Worm (Caenorhabditis elegans): ENCODE measurements around the gene ZC449.1.

Gene ZC449.1

DNA sequence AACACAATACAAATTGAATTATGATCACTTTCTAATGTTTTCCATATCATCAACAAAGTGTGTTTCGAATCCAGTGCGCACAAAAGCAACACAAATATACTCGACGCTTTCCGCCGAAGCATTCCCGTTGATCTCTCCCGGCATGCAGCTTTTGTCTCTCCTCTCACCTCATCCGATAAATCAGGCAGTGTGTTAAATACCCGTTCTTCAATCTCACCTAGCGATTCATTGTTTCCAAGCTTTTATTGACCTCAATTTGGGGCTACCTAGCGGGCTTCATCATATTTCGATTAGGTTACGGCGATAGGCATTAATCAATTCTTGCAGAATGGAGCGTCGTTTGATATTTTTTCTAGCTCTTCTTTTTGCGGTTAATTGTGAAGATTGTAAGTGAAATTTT lies at the start of gene ZC449.1:
Gene ZC449.1, plus strand, starts transcription at position 121 of the 400 bp plus-strand sequence.
- TF ChIP-seq F13C5.2 (tag; optimal IDR thresholded peaks at IDR 0.05) = no peak
- no peak for TF ChIP-seq ceh-13 (GFP tag; optimal IDR thresholded peaks at IDR 0.05)
- no peak for TF ChIP-seq flt-1 (GFP tag; IDR thresholded peaks at IDR 0.05)
- TF ChIP-seq hmbx-1 (tag; optimal IDR thresholded peaks at IDR 0.05) = no peak
- no peak for TF ChIP-seq scrt-1 (GFP tag; IDR thresholded peaks at IDR 0.05)
- no peak for TF ChIP-seq hnd-1 (tag; optimal IDR thresholded peaks at IDR 0.05)
- TF ChIP-seq aly-1 (tag; optimal IDR thresholded peaks at IDR 0.05) = no peak
- no peak for TF ChIP-seq ama-1 (optimal IDR thresholded peaks at IDR 0.05)
- no peak for TF ChIP-seq tbx-11 (GFP tag; IDR thresholded peaks at IDR 0.05)
- TF ChIP-seq B0310.2 (tag; optimal IDR thresholded peaks at IDR 0.05) = no peak
- TF ChIP-seq pes-1 (GFP tag; IDR thresholded peaks at IDR 0.05) = no peak
- no peak for TF ChIP-seq tbx-37 (GFP tag; conservative IDR thresholded peaks at IDR 0.05)
- TF ChIP-seq hmg-4 (GFP tag; optimal IDR thresholded peaks at IDR 0.05) = no peak
- TF ChIP-seq ceh-36 (tag; optimal IDR thresholded peaks at IDR 0.05) = no peak

DNA sequence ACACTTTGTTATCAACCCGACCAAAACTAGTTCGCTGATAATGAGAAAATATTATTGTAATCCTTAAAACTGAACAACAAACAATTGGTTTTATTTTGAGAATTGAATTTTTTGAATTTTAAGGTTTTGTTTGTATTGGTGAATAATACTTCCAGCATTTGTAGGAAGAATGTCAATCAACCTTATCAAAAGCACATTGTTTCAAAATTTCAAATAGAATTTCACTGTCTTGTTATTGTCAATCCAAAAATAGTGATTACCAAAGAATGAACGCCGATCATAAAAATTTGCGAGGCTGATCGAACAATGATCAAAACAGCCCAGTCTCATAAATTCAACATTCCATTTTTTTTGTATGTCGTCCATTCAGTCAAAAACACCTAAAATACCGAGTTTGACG lies 49.7 kb upstream of the ZC449.1 start:
- TF ChIP-seq ceh-13 (GFP tag; optimal IDR thresholded peaks at IDR 0.05) (no peak), tra-4 (tag; optimal IDR thresholded peaks at IDR 0.05) (no peak)

ce11 chrX:4976530-4976929 lies 47.7 kb upstream of the ZC449.1 start, which contains the start of gene lfi-1:
Gene lfi-1 (plus strand): TSS chrX:4976830.
- TF ChIP-seq B0310.2 (tag; optimal IDR thresholded peaks at IDR 0.05) (no peak), ama-1 (optimal IDR thresholded peaks at IDR 0.05) (no peak), tra-4 (tag; optimal IDR thresholded peaks at IDR 0.05) (no peak), tbx-11 (GFP tag; IDR thresholded peaks at IDR 0.05) (no peak), tbx-37 (GFP tag; conservative IDR thresholded peaks at IDR 0.05) (no peak), sea-1 (GFP tag; conservative IDR thresholded peaks at IDR 0.05) (no peak), F13C5.2 (tag; optimal IDR thresholded peaks at IDR 0.05) (no peak), ets-7 (tag; optimal IDR thresholded peaks at IDR 0.05) (no peak), flt-1 (GFP tag; IDR thresholded peaks at IDR 0.05) (no peak), pes-1 (GFP tag; IDR thresholded peaks at IDR 0.05) (no peak), ceh-36 (tag; optimal IDR thresholded peaks at IDR 0.05) (no peak), aly-1 (tag; optimal IDR thresholded peaks at IDR 0.05) (no peak), scrt-1 (GFP tag; IDR thresholded peaks at IDR 0.05) (no peak), hmg-4 (GFP tag; optimal IDR thresholded peaks at IDR 0.05) (no peak), hnd-1 (tag; optimal IDR thresholded peaks at IDR 0.05) (no peak)

- TF ChIP-seq F13C5.2 (tag; optimal IDR thresholded peaks at IDR 0.05) (no peak), tbx-11 (GFP tag; IDR thresholded peaks at IDR 0.05) (no peak), flt-1 (GFP tag; IDR thresholded peaks at IDR 0.05) (no peak), hmbx-1 (tag; optimal IDR thresholded peaks at IDR 0.05) (no peak), tra-4 (tag; optimal IDR thresholded peaks at IDR 0.05) (no peak), ets-7 (tag; optimal IDR thresholded peaks at IDR 0.05) (no peak), B0310.2 (tag; optimal IDR thresholded peaks at IDR 0.05) (no peak)
Observed at ce11 chrX:4978103-4978502, 46.1 kb upstream of the ZC449.1 start.

DNA sequence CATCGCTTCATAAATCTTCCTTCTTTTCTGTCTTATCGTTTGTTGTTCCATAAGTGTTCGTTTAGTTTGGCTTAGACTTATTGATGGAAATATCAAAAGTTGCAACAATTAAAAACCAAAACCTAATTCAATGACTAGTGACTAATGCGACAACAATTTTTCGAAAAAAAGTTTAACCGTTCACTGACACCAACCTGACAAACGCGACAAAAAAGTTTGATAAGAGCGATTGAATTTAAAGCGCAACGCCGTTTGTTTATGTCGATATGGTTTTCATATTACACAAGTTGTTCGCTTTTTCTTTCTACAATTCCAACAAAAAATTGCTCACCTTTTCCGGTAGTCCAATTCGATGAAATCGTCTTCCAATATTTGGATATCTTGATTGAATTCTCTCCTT lies 45.2 kb upstream of the ZC449.1 start:
- TF ChIP-seq ets-7 (tag; optimal IDR thresholded peaks at IDR 0.05) (no peak), sea-1 (GFP tag; conservative IDR thresholded peaks at IDR 0.05) (no peak), pes-1 (GFP tag; IDR thresholded peaks at IDR 0.05) (no peak), hmg-4 (GFP tag; optimal IDR thresholded peaks at IDR 0.05) (no peak), hmbx-1 (tag; optimal IDR thresholded peaks at IDR 0.05) (no peak), ama-1 (optimal IDR thresholded peaks at IDR 0.05) (no peak), tbx-37 (GFP tag; conservative IDR thresholded peaks at IDR 0.05) (no peak), ceh-13 (GFP tag; optimal IDR thresholded peaks at IDR 0.05) (no peak), flt-1 (GFP tag; IDR thresholded peaks at IDR 0.05) (no peak), ceh-36 (tag; optimal IDR thresholded peaks at IDR 0.05) (no peak), tbx-11 (GFP tag; IDR thresholded peaks at IDR 0.05) (no peak)

DNA sequence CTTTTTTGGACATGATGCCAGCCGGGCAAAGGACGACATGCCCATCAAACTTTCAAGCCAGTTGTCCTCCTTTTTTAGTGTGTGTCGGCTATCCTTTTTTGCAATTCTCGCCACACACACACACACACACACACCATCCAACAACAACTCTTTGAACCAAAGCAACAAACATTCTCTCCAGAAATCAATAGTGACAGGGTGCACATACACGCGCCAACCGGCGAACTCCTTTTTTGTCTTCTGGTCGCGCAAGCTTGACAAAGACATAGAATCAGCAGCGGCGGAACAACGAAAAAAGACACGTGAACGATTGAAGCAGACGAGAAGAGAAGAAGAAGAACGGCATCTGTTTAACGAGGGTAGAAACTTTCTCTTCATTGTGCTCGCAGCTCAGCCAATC lies 43.2 kb upstream of the ZC449.1 start:
- TF ChIP-seq ceh-13 (GFP tag; optimal IDR thresholded peaks at IDR 0.05) (no peak), tra-4 (tag; optimal IDR thresholded peaks at IDR 0.05) (no peak)

ce11 chrX:4981579-4981978 lies 42.6 kb upstream of the ZC449.1 start:
- TF ChIP-seq flt-1 (GFP tag; IDR thresholded peaks at IDR 0.05) (no peak), tra-4 (tag; optimal IDR thresholded peaks at IDR 0.05) (no peak), aly-1 (tag; optimal IDR thresholded peaks at IDR 0.05) (no peak), tbx-11 (GFP tag; IDR thresholded peaks at IDR 0.05) (no peak), B0310.2 (tag; optimal IDR thresholded peaks at IDR 0.05) (no peak), ama-1 (optimal IDR thresholded peaks at IDR 0.05) (no peak), F13C5.2 (tag; optimal IDR thresholded peaks at IDR 0.05) (no peak), sea-1 (GFP tag; conservative IDR thresholded peaks at IDR 0.05) (no peak), ets-7 (tag; optimal IDR thresholded peaks at IDR 0.05) (no peak), hnd-1 (tag; optimal IDR thresholded peaks at IDR 0.05) (no peak), tbx-37 (GFP tag; conservative IDR thresholded peaks at IDR 0.05) (no peak)

DNA sequence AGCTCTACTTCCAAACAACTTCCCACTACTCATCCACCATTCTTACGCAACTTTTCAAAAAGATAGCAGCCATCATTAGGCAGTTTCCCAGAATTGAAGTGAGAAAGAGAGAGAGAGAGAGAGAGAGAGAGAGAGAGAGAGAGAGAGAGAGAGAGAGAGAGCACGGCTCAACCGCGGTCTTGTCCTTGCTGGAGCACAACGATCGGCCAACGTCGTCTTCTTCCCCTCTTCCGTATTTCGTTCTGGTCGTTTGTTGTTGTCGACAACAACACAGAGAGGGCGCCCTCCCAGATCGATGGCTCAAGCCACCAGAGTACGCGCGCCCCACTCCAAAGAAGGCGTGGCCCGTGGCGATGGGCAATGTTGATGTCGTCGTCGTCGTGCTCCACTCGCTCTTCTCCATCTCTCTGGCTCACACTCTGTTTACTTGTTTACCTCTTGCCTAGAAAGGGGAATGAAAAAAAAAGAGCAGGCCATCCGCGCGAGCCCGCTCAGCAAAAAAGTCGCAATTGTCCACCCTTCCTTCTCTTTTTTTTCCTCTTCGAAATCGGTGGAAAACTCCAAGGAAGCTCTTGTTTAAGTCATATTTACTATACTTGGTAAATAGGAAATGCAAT lies 42.1 kb upstream of the ZC449.1 start:
- no peak for TF ChIP-seq ceh-13 (GFP tag; optimal IDR thresholded peaks at IDR 0.05)
- TF ChIP-seq B0310.2 (tag; optimal IDR thresholded peaks at IDR 0.05) = no peak
- TF ChIP-seq ama-1 (optimal IDR thresholded peaks at IDR 0.05) = no peak
- TF ChIP-seq pes-1 (GFP tag; IDR thresholded peaks at IDR 0.05) = no peak
- no peak for TF ChIP-seq ets-7 (tag; optimal IDR thresholded peaks at IDR 0.05)
- TF ChIP-seq hnd-1 (tag; optimal IDR thresholded peaks at IDR 0.05) = no peak
- no peak for TF ChIP-seq tbx-37 (GFP tag; conservative IDR thresholded peaks at IDR 0.05)
- TF ChIP-seq sea-1 (GFP tag; conservative IDR thresholded peaks at IDR 0.05) = no peak
- no peak for TF ChIP-seq hmbx-1 (tag; optimal IDR thresholded peaks at IDR 0.05)
- TF ChIP-seq aly-1 (tag; optimal IDR thresholded peaks at IDR 0.05) = no peak
- no peak for TF ChIP-seq flt-1 (GFP tag; IDR thresholded peaks at IDR 0.05)
- TF ChIP-seq F13C5.2 (tag; optimal IDR thresholded peaks at IDR 0.05) = no peak
- no peak for TF ChIP-seq tbx-11 (GFP tag; IDR thresholded peaks at IDR 0.05)
- no peak for TF ChIP-seq ceh-36 (tag; optimal IDR thresholded peaks at IDR 0.05)
